Worm (Caenorhabditis elegans) whole organism, young adult: ENCODE data around the gene hpo-39.
A peak's percentile ranks its signal among the peaks of the same experiment; 100 is the strongest.

ENCODE experiments used
- B0336.3 ChIP-seq: fragments of 200-800 bp; sonication (Bioruptor generic); IDR thresholded peaks from 2 replicates; pipeline ENCODE4 v1.3.6; 2022; ENCODE audit warnings: missing genetic modification characterization, missing compliant biosample characterization
- D2030.7 ChIP-seq: fragments of 200-800 bp; sonication (Bioruptor generic); IDR thresholded peaks from 2 replicates; pipeline ENCODE4 v1.3.6; 2022; ENCODE audit warnings: missing genetic modification reagents, missing genetic modification characterization, missing compliant biosample characterization
- F39B2.1 ChIP-seq: fragments of 200-800 bp; sonication (Bioruptor generic); IDR thresholded peaks from 2 replicates; pipeline ENCODE4 v1.3.6; 2022; ENCODE audit warnings: missing genetic modification reagents, missing genetic modification characterization, missing compliant biosample characterization
- K11D2.4 ChIP-seq: fragments of 200-800 bp; sonication (Bioruptor generic); IDR thresholded peaks from 2 replicates; pipeline ENCODE4 v1.3.6; 2022; ENCODE audit warnings: missing genetic modification reagents, missing genetic modification characterization, missing compliant biosample characterization
- T07F8.4 ChIP-seq: sonication (generic microtip); optimal IDR thresholded peaks from 2 replicates; lab custom pipeline; 2016; ENCODE audit warnings: mild to moderate bottlenecking, missing genetic modification characterization, moderate library complexity, missing compliant biosample characterization
- T26A5.8 ChIP-seq: sonication (generic microtip); optimal IDR thresholded peaks from 2 replicates; lab custom pipeline; 2016; ENCODE audit warnings: missing genetic modification characterization, missing compliant biosample characterization
- Y56A3A.18 ChIP-seq: fragments of 200-800 bp; sonication (Bioruptor generic); IDR thresholded peaks from 2 replicates; pipeline ENCODE4 v1.3.6; 2022; ENCODE audit warnings: missing genetic modification reagents, missing genetic modification characterization, missing compliant biosample characterization
- Y79H2A.3 ChIP-seq: fragments of 200-800 bp; sonication (Bioruptor generic); conservative IDR thresholded peaks from 2 replicates; pipeline ENCODE4 v1.3.6; 2022; ENCODE audit warnings: missing genetic modification reagents, missing genetic modification characterization, missing compliant biosample characterization
- ama-1 ChIP-seq, 3 experiments: fragments of 150-350 bp in 1 of 3; sonication (generic microtip) in 2 of 3; optimal IDR thresholded peaks; 2 replicates each; lab custom pipeline; 2014 to 2018; ENCODE audit warnings: missing biosample characterization in 2 of 3, missing genetic modification characterization in 2 of 3, missing genetic modification reagents in 2 of 3
- ccch-3 ChIP-seq: fragments of 200-800 bp; sonication (Bioruptor generic); optimal IDR thresholded peaks from 2 replicates; lab custom pipeline; 2018; ENCODE audit warnings: mild to moderate bottlenecking, missing genetic modification characterization, missing compliant biosample characterization
- cebp-1 ChIP-seq, 2 experiments: fragments of 200-800 bp in 1 of 2; sonication (Bioruptor generic) in 1 of 2; sonication (generic microtip) in 1 of 2; IDR thresholded peaks in 1 of 2; optimal IDR thresholded peaks in 1 of 2; 2 replicates each; pipeline versions ENCODE4 v1.3.6 to Lab custom; 2017 to 2022; ENCODE audit warnings: missing compliant biosample characterization in 2 of 2, missing genetic modification characterization in 2 of 2, mild to moderate bottlenecking in 1 of 2, missing genetic modification reagents in 1 of 2, moderate library complexity in 1 of 2
- ceh-58 ChIP-seq: fragments of 200-800 bp; sonication (Bioruptor generic); IDR thresholded peaks from 2 replicates; pipeline ENCODE4 v1.3.6; 2022; ENCODE audit warnings: missing genetic modification characterization, missing compliant biosample characterization
- ceh-91 ChIP-seq: fragments of 200-800 bp; sonication (Bioruptor generic); IDR thresholded peaks from 2 replicates; pipeline ENCODE4 v1.3.6; 2022; ENCODE audit warnings: missing genetic modification reagents, missing genetic modification characterization, missing compliant biosample characterization
- dox-1 ChIP-seq: fragments of 200-800 bp; sonication (Bioruptor generic); IDR thresholded peaks from 2 replicates; pipeline ENCODE4 v1.3.6; 2022; ENCODE audit warnings: missing genetic modification reagents, missing genetic modification characterization, missing compliant biosample characterization
- efl-1 ChIP-seq: fragments of 150-350 bp; optimal IDR thresholded peaks from 2 replicates; lab custom pipeline; 2014; ENCODE audit warnings: missing biosample characterization, missing genetic modification reagents, missing genetic modification characterization
- ekl-4 ChIP-seq: fragments of 200-800 bp; sonication (Bioruptor generic); IDR thresholded peaks from 2 replicates; pipeline ENCODE4 v1.3.6; 2022; ENCODE audit warnings: missing genetic modification reagents, missing genetic modification characterization, missing compliant biosample characterization
- gei-17 ChIP-seq: fragments of 200-800 bp; sonication (Bioruptor generic); optimal IDR thresholded peaks from 2 replicates; lab custom pipeline; 2018; ENCODE audit warnings: mild to moderate bottlenecking, missing genetic modification characterization, missing compliant biosample characterization
- him-1 ChIP-seq: sonication (generic microtip); optimal IDR thresholded peaks from 2 replicates; lab custom pipeline; 2016; ENCODE audit warnings: missing genotype, missing genetic modification reagents, missing genetic modification characterization, missing compliant biosample characterization
- hsf-1 ChIP-seq: fragments of 200-800 bp; sonication (Bioruptor generic); IDR thresholded peaks from 2 replicates; pipeline ENCODE4 v1.3.6; 2022; ENCODE audit warnings: missing genetic modification reagents, missing genetic modification characterization, missing compliant biosample characterization
- lag-1 ChIP-seq: fragments of 200-800 bp; sonication (Bioruptor generic); IDR thresholded peaks from 2 replicates; pipeline ENCODE4 v1.3.6; 2022; ENCODE audit warnings: missing genetic modification reagents, missing genetic modification characterization, missing compliant biosample characterization
- let-607 ChIP-seq, 2 experiments: fragments of 200-800 bp in 1 of 2; sonication (Bioruptor generic) in 1 of 2; sonication (generic microtip) in 1 of 2; optimal IDR thresholded peaks; 2 replicates each; lab custom pipeline; 2016 to 2018; ENCODE audit warnings: mild to moderate bottlenecking in 2 of 2, missing compliant biosample characterization in 2 of 2, missing genetic modification characterization in 2 of 2, moderate library complexity in 2 of 2, missing genotype in 1 of 2
- lin-40 ChIP-seq: sonication (generic microtip); optimal IDR thresholded peaks from 2 replicates; lab custom pipeline; 2016; ENCODE audit warnings: missing genetic modification characterization, mild to moderate bottlenecking, missing compliant biosample characterization, missing genotype, missing genetic modification reagents
- lin-54 ChIP-seq: fragments of 200-800 bp; sonication (Bioruptor generic); optimal IDR thresholded peaks from 2 replicates; lab custom pipeline; 2018; ENCODE audit warnings: mild to moderate bottlenecking, missing genetic modification characterization, missing compliant biosample characterization
- lir-1 ChIP-seq: fragments of 200-800 bp; sonication (Bioruptor generic); conservative IDR thresholded peaks from 2 replicates; pipeline ENCODE4 v1.3.6; 2022; ENCODE audit warnings: missing genetic modification reagents, missing genetic modification characterization, missing compliant biosample characterization
- lsl-1 ChIP-seq: fragments of 200-800 bp; sonication (Bioruptor generic); optimal IDR thresholded peaks from 2 replicates; lab custom pipeline; 2018; ENCODE audit warnings: mild to moderate bottlenecking, missing genetic modification characterization, moderate library complexity, missing compliant biosample characterization
- mcd-1 ChIP-seq: fragments of 200-800 bp; sonication (Bioruptor generic); IDR thresholded peaks from 2 replicates; pipeline ENCODE4 v1.3.6; 2022; ENCODE audit warnings: missing genetic modification reagents, missing genetic modification characterization, missing compliant biosample characterization
- mel-28 ChIP-seq: sonication (generic microtip); optimal IDR thresholded peaks from 2 replicates; lab custom pipeline; 2016; ENCODE audit warnings: borderline replicate concordance, mild to moderate bottlenecking, missing genetic modification characterization, missing compliant biosample characterization
- nfyb-1 ChIP-seq: fragments of 200-800 bp; sonication (Bioruptor generic); IDR thresholded peaks from 2 replicates; pipeline ENCODE4 v1.3.6; 2022; ENCODE audit warnings: missing genetic modification reagents, missing genetic modification characterization, missing compliant biosample characterization
- nhr-27 ChIP-seq: fragments of 200-800 bp; sonication (Bioruptor generic); optimal IDR thresholded peaks from 2 replicates; lab custom pipeline; 2018; ENCODE audit warnings: mild to moderate bottlenecking, missing genetic modification characterization, moderate library complexity, missing compliant biosample characterization
- pha-4 ChIP-seq: fragments of 150-350 bp; sonication (generic microtip); optimal IDR thresholded peaks from 2 replicates; lab custom pipeline; 2014; ENCODE audit warnings: missing biosample characterization, missing genetic modification reagents, missing genetic modification characterization
- rec-8 ChIP-seq, 2 experiments: sonication (generic microtip); optimal IDR thresholded peaks; 2 replicates each; lab custom pipeline; 2016; ENCODE audit warnings: mild to moderate bottlenecking in 2 of 2, missing genetic modification characterization in 2 of 2, missing genetic modification reagents in 2 of 2, missing genotype in 2 of 2, missing biosample characterization in 1 of 2, missing compliant biosample characterization in 1 of 2, moderate library complexity in 1 of 2
- rpc-1 ChIP-seq, 2 experiments: fragments of 150-350 bp in 1 of 2; sonication (generic microtip) in 1 of 2; optimal IDR thresholded peaks; 2 replicates each; lab custom pipeline; 2014 to 2018; ENCODE audit warnings: missing biosample characterization in 1 of 2, missing genetic modification characterization in 1 of 2, missing genetic modification reagents in 1 of 2, missing genotype in 1 of 2
- sdz-38 ChIP-seq: sonication (generic microtip); optimal IDR thresholded peaks from 2 replicates; lab custom pipeline; 2016; ENCODE audit warnings: missing genotype, missing genetic modification characterization, missing compliant biosample characterization
- sea-2 ChIP-seq: fragments of 200-800 bp; sonication (Bioruptor generic); IDR thresholded peaks from 2 replicates; pipeline ENCODE4 v1.3.6; 2022; ENCODE audit warnings: missing genetic modification characterization, missing compliant biosample characterization
- snpc-3.4 ChIP-seq: sonication (generic microtip); optimal IDR thresholded peaks from 2 replicates; lab custom pipeline; 2017; ENCODE audit warnings: missing genetic modification characterization, mild to moderate bottlenecking, missing compliant biosample characterization, antibody characterized with exemption, moderate library complexity, missing genotype, missing genetic modification reagents
- snpc-4 ChIP-seq, 5 experiments: fragments of 150-350 bp in 1 of 5; sonication (generic microtip) in 4 of 5; optimal IDR thresholded peaks; 2 replicates each; lab custom pipeline; 2014 to 2018; ENCODE audit warnings: missing genetic modification characterization in 5 of 5, missing biosample characterization in 3 of 5, antibody characterized with exemption in 2 of 5, mild to moderate bottlenecking in 2 of 5, missing compliant biosample characterization in 2 of 5, missing genotype in 2 of 5, moderate library complexity in 2 of 5, missing genetic modification reagents in 1 of 5
- sptf-2 ChIP-seq: fragments of 200-800 bp; sonication (Bioruptor generic); optimal IDR thresholded peaks from 2 replicates; lab custom pipeline; 2018; ENCODE audit warnings: mild to moderate bottlenecking, missing genetic modification characterization, missing compliant biosample characterization
- ztf-28 ChIP-seq: fragments of 200-800 bp; sonication (Bioruptor generic); IDR thresholded peaks from 2 replicates; pipeline ENCODE4 v1.3.6; 2022; ENCODE audit warnings: missing genetic modification reagents, missing genetic modification characterization, missing compliant biosample characterization

The hpo-39 gene

ce11 chrV:4615802-4616201, 42.1 kb upstream of the hpo-39 start, which contains the start of the genes Y61A9LA.10 and F54D11.4 (continued):
- TF ChIP-seq let-607 (tag; optimal IDR thresholded peaks at IDR 0.05; lab: Kevin White, UChicago) = no peak
- TF ChIP-seq lsl-1 = peak; percentile 49
- TF ChIP-seq ceh-58 (GFP tag; lab: Robert Waterston, UW) = no peak
- no peak for TF ChIP-seq gei-17 (GFP tag; lab: Kevin White, UChicago)
- no peak for TF ChIP-seq rec-8 (tag; optimal IDR thresholded peaks at IDR 0.05; lab: Kevin White, UChicago)
- no peak for TF ChIP-seq nfyb-1 (GFP tag; lab: Robert Waterston, UW)
- no peak for TF ChIP-seq T26A5.8
- no peak for TF ChIP-seq Y56A3A.18 (GFP tag; lab: Robert Waterston, UW)
- TF ChIP-seq lin-40 (tag; lab: Kevin White, UChicago) = peak; percentile 46
- TF ChIP-seq ccch-3 (GFP tag; lab: Kevin White, UChicago) = no peak
- TF ChIP-seq cebp-1 (GFP tag; IDR thresholded peaks at IDR 0.05; lab: Robert Waterston, UW) = no peak
- peak; percentile 57 for TF ChIP-seq cebp-1 (tag; optimal IDR thresholded peaks at IDR 0.05; lab: Kevin White, UChicago)
- no peak for TF ChIP-seq sea-2 (GFP tag; lab: Robert Waterston, UW)
- peak; percentile 39 for TF ChIP-seq snpc-3.4
- peak; percentile 67 for TF ChIP-seq efl-1 (GFP tag; lab: Kevin White, UChicago)
- TF ChIP-seq sdz-38 (tag; lab: Kevin White, UChicago) = no peak
- TF ChIP-seq lin-54 (GFP tag; lab: Kevin White, UChicago) = peak; percentile 47
- no peak for TF ChIP-seq Y79H2A.3 (GFP tag; lab: Robert Waterston, UW)
- TF ChIP-seq hsf-1 = no peak
- peak; percentile 66 for TF ChIP-seq mcd-1 (GFP tag; lab: Robert Waterston, UW)
- no peak for TF ChIP-seq ama-1 (optimal IDR thresholded peaks at IDR 0.05; lab: Kevin White, UChicago)
- no peak for TF ChIP-seq ama-1 (GFP tag; optimal IDR thresholded peaks at IDR 0.05; lab: Kevin White, UChicago)
- peak; percentile 27 for TF ChIP-seq him-1 (tag; lab: Kevin White, UChicago)
- TF ChIP-seq ekl-4 (GFP tag; lab: Robert Waterston, UW) = no peak
- TF ChIP-seq ceh-91 (GFP tag; lab: Robert Waterston, UW) = no peak
- TF ChIP-seq ztf-28 = no peak
- no peak for TF ChIP-seq sptf-2 (GFP tag; lab: Kevin White, UChicago)
- 0 out of 2 replicates have a peak, but pooled peaks have one; percentile 26 for TF ChIP-seq B0336.3 (GFP tag; lab: Robert Waterston, UW)
- no peak for TF ChIP-seq pha-4 (tag; lab: Kevin White, UChicago)
- TF ChIP-seq F39B2.1 (GFP tag; lab: Robert Waterston, UW) = no peak
- no peak for TF ChIP-seq lir-1 (GFP tag; lab: Robert Waterston, UW)
- 0 out of 2 replicates have a peak, but pooled peaks have one; percentile 34 for TF ChIP-seq D2030.7 (GFP tag; lab: Robert Waterston, UW)
- no peak for TF ChIP-seq mel-28 (tag; lab: Kevin White, UChicago)
- no peak for TF ChIP-seq lag-1 (GFP tag; lab: Robert Waterston, UW)

- TF ChIP-seq ekl-4 (GFP tag; lab: Robert Waterston, UW) (no peak), lag-1 (GFP tag; lab: Robert Waterston, UW) (no peak), dox-1 (no peak), nhr-27 (tag; lab: Kevin White, UChicago) (no peak), lin-40 (tag; lab: Kevin White, UChicago) (no peak), ccch-3 (GFP tag; lab: Kevin White, UChicago) (no peak), T07F8.4 (tag; lab: Kevin White, UChicago) (no peak), rpc-1 (optimal IDR thresholded peaks at IDR 0.05; lab: Kevin White, UChicago) (no peak), rpc-1 (tag; optimal IDR thresholded peaks at IDR 0.05; lab: Kevin White, UChicago) (no peak), nfyb-1 (GFP tag; lab: Robert Waterston, UW) (no peak), K11D2.4 (GFP tag; lab: Robert Waterston, UW) (no peak), mcd-1 (GFP tag; lab: Robert Waterston, UW) (no peak), snpc-4 (GFP tag; optimal IDR thresholded peaks at IDR 0.05; lab: Kevin White, UChicago) (no peak), snpc-4 (tag; optimal IDR thresholded peaks at IDR 0.05; lab: Kevin White, UChicago) (no peak), B0336.3 (GFP tag; lab: Robert Waterston, UW) (no peak)
Measured at ce11 chrV:4606828-4607227, 33.1 kb upstream of the hpo-39 start, which contains the start of gene txt-6. TSS of gene txt-6 (minus strand) at chrV:4606928.
